Fruit fly (Drosophila melanogaster) whole organism, pupa: Measurements from ENCODE around the gene eEF1delta.

Experiments used
- CG10348 ChIP-seq: fragments of 200-800 bp; sonication (Bioruptor generic); IDR thresholded peaks from 2 replicates; pipeline ENCODE4 v1.3.6; 2022; ENCODE audit warnings: missing biosample characterization, missing genetic modification characterization
- CG12605 ChIP-seq: fragments of 200-800 bp; sonication (Bioruptor generic); IDR thresholded peaks from 2 replicates; pipeline ENCODE4 v1.3.6; 2022; ENCODE audit warnings: missing biosample characterization, missing genetic modification characterization
- CG13204 ChIP-seq: fragments of 200-800 bp; sonication (Bioruptor generic); optimal IDR thresholded peaks from 2 replicates; lab custom pipeline; 2018; ENCODE audit warnings: missing biosample characterization, mild to moderate bottlenecking, missing genetic modification characterization, moderate library complexity
- CG14655 ChIP-seq: fragments of 200-800 bp; sonication (Bioruptor generic); optimal IDR thresholded peaks from 3 replicates; lab custom pipeline; 2017; ENCODE audit warnings: mild to moderate bottlenecking, missing biosample characterization, missing genetic modification reagents, missing genetic modification characterization
- CG8159 ChIP-seq: fragments of 200-800 bp; sonication (Bioruptor generic); optimal IDR thresholded peaks from 3 replicates; lab custom pipeline; 2018; ENCODE audit warnings: missing biosample characterization, mild to moderate bottlenecking, missing genetic modification characterization, moderate library complexity
- CG8301 ChIP-seq: fragments of 200-800 bp; sonication (Bioruptor generic); optimal IDR thresholded peaks from 2 replicates; lab custom pipeline; 2018; ENCODE audit warnings: missing biosample characterization, mild to moderate bottlenecking, missing genetic modification characterization
- EcR ChIP-seq: fragments of 200-800 bp; sonication (Bioruptor generic); optimal IDR thresholded peaks from 3 replicates; lab custom pipeline; 2019; ENCODE audit warnings: missing biosample characterization, missing genetic modification characterization, mild to moderate bottlenecking, moderate library complexity, missing genetic modification reagents
- Pif1A ChIP-seq: fragments of 200-800 bp; sonication (Bioruptor generic); optimal IDR thresholded peaks from 3 replicates; lab custom pipeline; 2016; ENCODE audit warnings: missing biosample characterization, missing genetic modification characterization
- Pif1B ChIP-seq: fragments of 200-800 bp; sonication (Bioruptor generic); optimal IDR thresholded peaks from 3 replicates; lab custom pipeline; 2016; ENCODE audit warnings: missing biosample characterization, missing genetic modification characterization
- fd96Ca ChIP-seq: fragments of 200-800 bp; sonication (Bioruptor generic); IDR thresholded peaks from 3 replicates; pipeline ENCODE4 v1.3.6; 2022; ENCODE audit warnings: missing biosample characterization, missing genetic modification characterization

DNA sequence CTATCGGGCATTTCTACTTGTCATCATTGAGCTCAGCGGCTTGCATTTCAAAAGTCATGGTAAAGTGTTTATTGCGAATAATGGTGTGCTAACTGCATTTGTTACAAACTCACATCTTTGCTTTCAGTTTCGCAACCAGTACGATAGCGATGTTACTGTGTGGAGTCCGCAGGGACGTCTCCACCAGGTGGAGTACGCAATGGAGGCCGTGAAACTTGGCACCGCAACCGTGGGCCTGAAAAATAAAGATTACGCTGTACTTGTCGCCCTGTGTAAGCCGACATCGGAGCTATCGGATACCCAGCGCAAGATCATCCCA, 11.0 kb upstream of the eEF1delta start:
- TF ChIP-seq fd96Ca (no peak), Pif1B (GFP tag; lab: Kevin White, UChicago) (no peak), CG8301 (tag; lab: Kevin White, UChicago) (no peak), CG8159 (tag; lab: Kevin White, UChicago) (no peak), CG12605 (GFP tag; lab: Robert Waterston, UW) (no peak), CG10348 (no peak), CG14655 (GFP tag; lab: Kevin White, UChicago) (no peak), EcR (GFP tag; lab: Kevin White, UChicago) (no peak), Pif1A (no peak), CG13204 (GFP tag; lab: Kevin White, UChicago) (no peak)
